Worm (Caenorhabditis elegans) whole organism, midembryonic: ENCODE results near the gene ztf-8.

Experiments
- T22C8.4 ChIP-seq: fragments of 200-800 bp; sonication (Bioruptor generic); IDR thresholded peaks from 2 replicates; pipeline ENCODE4 v1.3.6; 2022; ENCODE audit warnings: missing genetic modification characterization, missing compliant biosample characterization
- tab-1 ChIP-seq: fragments of 200-800 bp; sonication (Bioruptor generic); IDR thresholded peaks from 2 replicates; pipeline ENCODE4 v1.3.6; 2022; ENCODE audit warnings: missing genetic modification characterization, missing compliant biosample characterization

ce11 chrIII:5236104-5236503 lies 37.2 kb downstream of the ztf-8 start, which contains the start of gene prx-10:
- TF ChIP-seq tab-1 (GFP tag; lab: Robert Waterston, UW) (no peak), T22C8.4 (GFP tag; lab: Robert Waterston, UW) (no peak)
